Worm (Caenorhabditis elegans): Measurements from ENCODE around the gene Y19D2B.2.
"Not testable (repeated sequence)": the region's sequence is repeated elsewhere in the genome, so short reads cannot be mapped to it uniquely, and the experiment has no call there.

Gene Y19D2B.2

DNA sequence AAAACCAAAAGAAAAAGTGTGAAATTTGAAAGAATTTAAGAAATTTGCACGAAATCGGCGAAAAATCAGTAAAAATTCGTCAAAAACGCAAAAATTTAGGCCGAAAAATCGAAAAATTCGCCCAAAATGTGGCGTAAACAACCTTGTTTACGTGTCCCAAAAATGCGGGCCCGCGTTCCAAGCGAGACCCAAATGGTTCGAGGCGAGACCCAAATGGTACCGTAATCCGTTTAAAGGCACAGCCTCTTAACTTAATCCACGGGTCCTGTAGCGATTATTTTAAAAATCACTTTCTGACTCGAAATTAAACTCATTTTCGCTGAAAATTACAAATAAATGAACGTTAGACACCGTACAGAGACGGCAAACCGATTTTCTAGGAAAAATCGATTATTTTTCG is 11.3 kb downstream of the Y19D2B.2 start:
- TF ChIP-seq sdc-2 (tag; optimal IDR thresholded peaks at IDR 0.05) (no peak), fkh-10 (GFP tag; optimal IDR thresholded peaks at IDR 0.05) (no peak)

DNA sequence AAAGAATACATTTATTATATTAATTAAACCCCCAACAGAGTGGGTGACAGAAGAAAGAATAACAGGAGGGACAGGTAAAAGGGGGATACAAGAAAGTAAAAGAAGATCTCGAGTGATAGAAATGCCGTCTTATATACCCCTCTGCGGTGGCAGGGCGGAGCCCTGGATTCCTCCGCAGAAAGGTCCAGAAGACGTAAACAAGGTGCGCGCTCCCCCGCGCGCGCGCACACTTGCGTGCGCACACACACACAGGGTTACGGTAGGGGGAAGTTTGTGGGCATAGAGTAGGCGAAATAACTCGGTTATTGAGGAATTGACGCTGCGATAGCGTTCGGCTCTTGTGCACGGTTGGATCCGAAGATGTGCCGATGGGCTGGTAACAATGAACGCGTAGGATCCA is 17.9 kb downstream of the Y19D2B.2 start, which contains the start of gene R03D7.15:
R03D7.15 (plus strand) TSS at position 299 of the 400 bp plus-strand sequence.
- TF ChIP-seq pax-1, sdc-2, tbx-2 (tag; optimal IDR thresholded peaks at IDR 0.05): not testable (repeated sequence)

DNA sequence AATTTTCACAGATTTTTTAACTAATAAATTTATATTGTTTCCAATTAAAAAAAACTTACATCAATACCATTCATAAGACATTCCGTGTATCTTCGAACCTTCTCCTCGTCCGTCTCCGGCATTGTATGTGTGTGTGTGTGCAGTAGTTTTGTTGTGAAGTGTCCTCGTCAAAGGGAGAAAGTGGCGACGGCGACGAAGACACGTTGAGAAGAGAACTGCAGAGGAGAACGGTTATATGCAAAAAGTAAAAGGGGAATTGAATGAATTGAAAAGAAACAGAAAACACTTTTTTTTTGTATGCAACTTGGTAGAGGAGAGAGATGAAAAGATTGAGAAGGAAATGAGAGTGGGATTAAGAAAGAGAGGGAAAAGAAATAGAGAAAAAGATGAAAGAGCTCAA is 21.4 kb downstream of the Y19D2B.2 start:
- TF ChIP-seq ref-2 (tag; optimal IDR thresholded peaks at IDR 0.05) (peak; percentile 6), zip-5 (tag; optimal IDR thresholded peaks at IDR 0.05) (no peak), eyg-1 (tag; optimal IDR thresholded peaks at IDR 0.05) (no peak), fkh-10 (GFP tag; optimal IDR thresholded peaks at IDR 0.05) (no peak), ceh-24 (tag; optimal IDR thresholded peaks at IDR 0.05) (no peak), nfya-1 (tag; optimal IDR thresholded peaks at IDR 0.05) (no peak)

DNA sequence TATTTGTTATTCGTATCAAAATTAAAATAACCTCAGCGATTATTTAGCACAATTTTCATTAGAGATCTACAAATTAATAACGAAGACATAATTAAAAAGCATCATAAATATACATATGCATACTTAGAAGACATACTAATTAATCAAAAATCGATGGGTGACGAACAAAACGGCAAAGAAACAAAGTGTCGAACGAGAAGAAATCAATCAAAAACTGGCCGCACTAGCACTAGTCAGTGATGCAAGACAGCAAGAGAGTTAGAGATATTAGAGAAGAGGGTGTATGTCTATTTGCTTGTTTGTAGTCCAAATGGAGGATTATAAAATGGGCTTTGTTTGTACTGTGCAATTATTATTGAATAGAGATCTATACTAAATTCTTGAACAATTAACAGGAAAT is 22.8 kb downstream of the Y19D2B.2 start:
- TF ChIP-seq sox-4 (tag; optimal IDR thresholded peaks at IDR 0.05) (no peak), tbx-2 (tag; optimal IDR thresholded peaks at IDR 0.05) (peak; percentile 2), unc-55 (GFP tag; optimal IDR thresholded peaks at IDR 0.05) (peak; percentile 78), elt-2 (tag; optimal IDR thresholded peaks at IDR 0.05) (no peak), unc-42 (tag; optimal IDR thresholded peaks at IDR 0.05) (peak; percentile 2), nhr-11 (tag; optimal IDR thresholded peaks at IDR 0.05) (no peak), ama-1 (optimal IDR thresholded peaks at IDR 0.05) (no peak), rnt-1 (tag; optimal IDR thresholded peaks at IDR 0.05) (no peak), ceh-48 (tag; optimal IDR thresholded peaks at IDR 0.05) (peak; percentile 35)

DNA sequence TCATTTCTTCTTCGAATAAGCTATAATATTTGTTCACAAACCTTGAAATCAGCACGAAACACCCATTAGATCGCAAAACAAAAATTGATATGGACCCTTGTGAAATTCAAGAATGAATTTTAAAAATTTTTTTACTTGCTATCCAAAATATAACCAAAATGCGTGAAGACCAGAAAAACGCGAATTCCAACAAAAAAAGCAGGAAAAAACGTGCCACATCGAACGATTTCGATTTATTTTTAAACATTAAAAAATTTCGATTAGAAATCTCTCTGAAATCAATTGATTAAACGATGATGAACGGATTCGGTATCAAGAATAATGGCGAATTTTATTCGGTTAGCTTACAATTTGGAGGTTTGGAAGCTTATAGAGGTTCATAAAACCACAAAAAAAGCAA is 23.3 kb downstream of the Y19D2B.2 start, which contains the start of the genes tceb-3 and gskl-1:
tceb-3 (minus strand) TSS at position 101 of the 400 bp plus-strand sequence.
gskl-1 (plus strand) TSS at position 243 of the 400 bp plus-strand sequence.
- TF ChIP-seq pat-9 (tag; optimal IDR thresholded peaks at IDR 0.05) (no peak), pag-3 (tag; optimal IDR thresholded peaks at IDR 0.05; ENCODE audit: borderline replicate concordance) (no peak)

DNA sequence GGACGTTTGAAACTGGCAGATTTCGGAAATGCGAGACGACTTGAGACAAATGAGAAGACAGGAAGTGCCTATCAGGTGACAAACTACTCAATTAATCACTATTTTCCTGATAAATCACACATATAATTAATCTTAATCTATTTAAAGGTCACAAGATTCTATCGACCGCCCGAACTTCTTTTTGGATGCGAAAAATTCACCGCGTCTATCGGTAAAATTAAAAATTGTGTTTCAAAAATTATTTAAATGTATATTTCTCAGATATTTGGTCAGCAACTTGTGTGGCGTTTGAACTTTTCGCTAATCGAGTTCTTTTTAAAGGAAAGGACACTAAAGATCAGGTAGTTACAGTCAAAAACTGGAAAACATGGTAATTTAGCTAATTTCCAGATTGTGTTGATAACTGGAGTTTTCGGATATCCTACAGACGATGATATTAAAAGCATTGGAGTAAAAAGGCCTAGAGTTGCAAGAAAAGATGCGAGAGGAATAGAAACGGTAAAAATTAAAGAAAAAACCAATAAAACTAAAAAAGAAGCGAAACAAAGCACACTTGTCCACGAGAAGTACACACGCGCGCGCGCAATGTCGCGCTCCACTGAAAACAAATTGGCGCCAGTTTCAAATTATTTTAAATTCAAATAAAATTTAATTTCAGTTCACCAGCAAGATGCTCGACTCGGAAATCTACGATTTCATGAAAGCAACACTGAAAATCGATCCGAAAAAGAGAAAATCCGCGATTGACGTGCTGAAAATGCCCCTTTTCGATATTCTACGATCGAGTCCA is 24.4 kb downstream of the Y19D2B.2 start:
- TF ChIP-seq unc-86 (tag; optimal IDR thresholded peaks at IDR 0.05): no peak
- TF ChIP-seq pax-1 (tag; optimal IDR thresholded peaks at IDR 0.05): peak; percentile 19

DNA sequence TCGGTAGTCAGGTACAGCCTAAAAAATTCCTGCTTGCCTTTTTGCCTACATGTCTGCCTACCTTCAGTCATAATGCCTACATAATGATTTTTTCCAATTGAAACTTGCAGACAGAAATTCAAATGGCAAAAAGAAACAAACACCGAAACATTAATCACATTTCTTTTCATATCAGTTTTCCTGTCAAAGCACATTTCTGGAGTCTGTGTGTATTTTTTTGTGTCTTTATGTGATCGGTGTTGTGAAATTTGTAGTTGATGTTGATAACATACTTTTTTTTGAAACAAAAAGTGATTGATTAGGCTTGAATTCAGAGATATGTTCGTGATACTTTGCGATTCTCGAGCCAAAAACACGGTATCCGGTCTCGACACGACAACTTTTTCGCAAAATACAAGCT is 25.3 kb downstream of the Y19D2B.2 start:
- no peak for TF ChIP-seq hlh-30 (tag; optimal IDR thresholded peaks at IDR 0.05; ENCODE audit: insufficient read depth)
- TF ChIP-seq fkh-10 (GFP tag; optimal IDR thresholded peaks at IDR 0.05): no peak
- TF ChIP-seq hlh-8 (tag; optimal IDR thresholded peaks at IDR 0.05): no peak
- no peak for TF ChIP-seq ttx-3 (tag; optimal IDR thresholded peaks at IDR 0.05)
- TF ChIP-seq Y22D7AL.16 (tag; optimal IDR thresholded peaks at IDR 0.05): no peak
- TF ChIP-seq ceh-22 (tag; optimal IDR thresholded peaks at IDR 0.05): no peak
- TF ChIP-seq ceh-45 (GFP tag; IDR thresholded peaks at IDR 0.05): no peak

DNA sequence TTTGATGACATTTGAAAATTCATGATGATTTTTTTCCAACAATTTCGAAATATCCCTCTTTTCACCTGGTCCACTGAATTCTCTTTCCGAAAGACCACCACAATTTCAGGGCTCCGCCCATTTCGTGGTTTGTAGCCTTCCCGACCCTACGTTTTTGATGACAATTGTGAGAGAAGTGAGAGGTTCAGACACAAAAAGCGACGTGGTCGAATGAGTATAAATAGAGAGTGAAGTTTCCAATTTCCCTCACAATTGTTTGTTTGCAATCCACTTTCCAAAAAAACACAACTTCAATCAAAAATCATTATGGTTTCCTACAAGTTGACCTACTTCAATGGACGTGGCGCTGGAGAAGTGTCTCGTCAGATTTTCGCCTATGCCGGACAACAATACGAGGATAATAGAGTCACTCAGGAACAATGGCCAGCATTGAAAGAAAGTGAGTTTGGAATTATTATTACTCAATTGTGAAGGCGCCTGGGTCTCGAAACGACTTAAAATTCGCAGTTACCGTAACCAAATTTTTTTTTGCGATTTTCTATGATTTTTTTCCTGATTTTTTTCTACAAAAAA is 26.1 kb downstream of the Y19D2B.2 start, which contains the start of gene gst-5:
gst-5 (plus strand) TSS at position 246 of the 573 bp plus-strand sequence.
- no peak for TF ChIP-seq pqm-1 (tag; optimal IDR thresholded peaks at IDR 0.05)
- TF ChIP-seq ceh-34 (tag; optimal IDR thresholded peaks at IDR 0.05): no peak
- no peak for TF ChIP-seq hlh-6 (tag; optimal IDR thresholded peaks at IDR 0.05)
- TF ChIP-seq ceh-31 (tag; optimal IDR thresholded peaks at IDR 0.05): peak; percentile 4
- TF ChIP-seq nfya-1 (tag; optimal IDR thresholded peaks at IDR 0.05): peak; percentile 12
- no peak for TF ChIP-seq ref-2 (tag; optimal IDR thresholded peaks at IDR 0.05)
- no peak for TF ChIP-seq ceh-2 (tag; optimal IDR thresholded peaks at IDR 0.05)
- TF ChIP-seq npax-4 (tag; optimal IDR thresholded peaks at IDR 0.05): no peak
- TF ChIP-seq zip-5 (tag; optimal IDR thresholded peaks at IDR 0.05): no peak
- TF ChIP-seq unc-55 (GFP tag; optimal IDR thresholded peaks at IDR 0.05): peak; percentile 50
- TF ChIP-seq ceh-18 (tag; optimal IDR thresholded peaks at IDR 0.05): peak; percentile 29
- peak; percentile 28 for TF ChIP-seq dve-1 (tag; optimal IDR thresholded peaks at IDR 0.05)
- no peak for TF ChIP-seq F13H6.1 (tag; optimal IDR thresholded peaks at IDR 0.05)
